Worm (Caenorhabditis elegans): ENCODE measurements around the gene Y5F2A.4.

Gene Y5F2A.4

DNA sequence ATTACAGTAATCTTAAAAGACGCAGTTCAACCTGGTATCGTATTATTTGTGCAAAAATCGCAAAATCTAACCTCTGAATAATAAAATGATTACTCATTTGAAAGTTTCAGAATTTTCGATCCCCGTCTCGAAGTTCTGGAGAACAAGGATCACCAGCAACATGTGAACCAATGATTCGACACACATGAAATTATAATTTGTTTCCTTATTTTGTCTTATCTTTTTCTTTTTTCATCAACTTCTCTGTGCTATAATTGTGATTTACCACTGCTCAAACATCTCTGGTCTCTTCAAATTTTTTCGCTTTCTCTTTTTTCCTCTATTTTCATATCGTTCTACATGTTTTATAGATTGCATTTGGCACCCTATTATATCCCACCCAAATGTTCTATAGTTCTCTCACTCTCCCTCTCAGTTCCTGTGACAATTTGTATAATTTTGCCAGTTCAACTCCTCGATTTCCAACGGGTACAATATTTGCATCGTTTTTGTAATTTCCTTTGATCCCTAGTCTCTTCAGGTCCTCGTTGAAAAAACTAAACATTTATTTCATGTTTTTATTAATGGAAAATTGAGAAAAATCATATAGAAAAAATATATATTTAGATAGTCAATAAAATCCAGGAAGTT is 15.3 kb downstream of the Y5F2A.4 start:
- no peak for TF ChIP-seq F13C5.2 (tag; optimal IDR thresholded peaks at IDR 0.05)
- no peak for TF ChIP-seq pes-1 (GFP tag; IDR thresholded peaks at IDR 0.05)
- TF ChIP-seq sea-1 (GFP tag; conservative IDR thresholded peaks at IDR 0.05) = no peak
- no peak for TF ChIP-seq hmbx-1 (tag; optimal IDR thresholded peaks at IDR 0.05)
- TF ChIP-seq ceh-13 (GFP tag; optimal IDR thresholded peaks at IDR 0.05) = no peak

- TF ChIP-seq ets-7 (tag; optimal IDR thresholded peaks at IDR 0.05) (no peak), B0310.2 (tag; optimal IDR thresholded peaks at IDR 0.05) (no peak), hmg-4 (GFP tag; optimal IDR thresholded peaks at IDR 0.05) (no peak), scrt-1 (GFP tag; IDR thresholded peaks at IDR 0.05) (no peak), tra-4 (tag; optimal IDR thresholded peaks at IDR 0.05) (no peak), aly-1 (tag; optimal IDR thresholded peaks at IDR 0.05) (no peak), F13C5.2 (tag; optimal IDR thresholded peaks at IDR 0.05) (no peak), tbx-37 (GFP tag; conservative IDR thresholded peaks at IDR 0.05) (no peak), hmbx-1 (tag; optimal IDR thresholded peaks at IDR 0.05) (no peak), ama-1 (optimal IDR thresholded peaks at IDR 0.05) (no peak), pes-1 (GFP tag; IDR thresholded peaks at IDR 0.05) (no peak), flt-1 (GFP tag; IDR thresholded peaks at IDR 0.05) (no peak), sea-1 (GFP tag; conservative IDR thresholded peaks at IDR 0.05) (no peak), hnd-1 (tag; optimal IDR thresholded peaks at IDR 0.05) (no peak), tbx-11 (GFP tag; IDR thresholded peaks at IDR 0.05) (no peak), ceh-36 (tag; optimal IDR thresholded peaks at IDR 0.05) (no peak), ceh-13 (GFP tag; optimal IDR thresholded peaks at IDR 0.05) (no peak)
Measured at ce11 chrIV:11053652-11054317, 24.6 kb downstream of the Y5F2A.4 start, which contains the start of the genes F36H1.12 and lin-3. TSS of gene F36H1.12 (minus strand) at chrIV:11053702. TSS of gene lin-3 (plus strand) at chrIV:11054308.

DNA sequence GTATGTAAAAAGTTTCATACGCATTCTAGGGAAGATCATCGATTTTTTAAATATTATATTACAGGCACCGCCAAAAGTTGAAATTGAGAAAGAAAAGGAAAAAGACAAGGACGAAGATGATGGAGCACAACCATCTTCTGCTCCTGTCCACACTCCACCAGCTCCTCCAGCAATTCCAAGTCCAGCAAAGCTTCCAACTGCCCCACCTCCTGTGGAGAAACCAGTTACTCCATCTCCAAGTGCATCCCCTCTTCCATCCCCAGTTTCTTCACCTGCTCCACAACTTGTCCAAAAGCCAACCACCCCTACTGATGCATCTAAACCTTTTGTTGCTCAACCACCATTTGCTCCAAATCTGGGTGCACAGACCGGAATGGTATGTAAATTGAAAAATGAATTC is 26.4 kb downstream of the Y5F2A.4 start:
- no peak for TF ChIP-seq sea-1 (GFP tag; conservative IDR thresholded peaks at IDR 0.05)

DNA sequence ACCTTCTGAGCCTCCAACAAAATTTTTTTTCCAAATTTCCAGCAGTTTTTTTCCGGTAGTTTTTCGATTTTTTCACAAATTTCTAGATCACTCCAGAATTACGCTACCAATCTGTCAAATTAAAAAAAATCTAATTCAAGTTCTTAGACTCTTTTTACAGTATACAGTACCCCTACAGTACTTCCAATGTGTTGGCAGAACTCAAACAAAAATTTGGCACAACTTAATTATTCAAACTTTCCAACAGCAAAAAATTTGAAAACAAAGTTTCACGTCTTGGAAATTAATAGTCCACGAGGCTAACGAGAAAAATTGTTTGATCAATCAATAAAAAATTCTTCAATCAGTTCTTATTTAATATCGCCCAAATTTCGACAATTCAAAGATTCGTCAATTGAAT is 28.6 kb downstream of the Y5F2A.4 start, which contains the start of gene F36H1.3:
F36H1.3 (plus strand) TSS at position 323 of the 400 bp plus-strand sequence.
- no peak for TF ChIP-seq hmg-4 (GFP tag; optimal IDR thresholded peaks at IDR 0.05)
- TF ChIP-seq flt-1 (GFP tag; IDR thresholded peaks at IDR 0.05) = no peak
- TF ChIP-seq B0310.2 (tag; optimal IDR thresholded peaks at IDR 0.05) = no peak
- no peak for TF ChIP-seq ceh-13 (GFP tag; optimal IDR thresholded peaks at IDR 0.05)

- TF ChIP-seq aly-1 (tag; optimal IDR thresholded peaks at IDR 0.05) = no peak
- no peak for TF ChIP-seq tra-4 (tag; optimal IDR thresholded peaks at IDR 0.05)
- TF ChIP-seq flt-1 (GFP tag; IDR thresholded peaks at IDR 0.05) = no peak
- no peak for TF ChIP-seq ceh-36 (tag; optimal IDR thresholded peaks at IDR 0.05)
- no peak for TF ChIP-seq F13C5.2 (tag; optimal IDR thresholded peaks at IDR 0.05)
- no peak for TF ChIP-seq hmg-4 (GFP tag; optimal IDR thresholded peaks at IDR 0.05)
- TF ChIP-seq hmbx-1 (tag; optimal IDR thresholded peaks at IDR 0.05) = no peak
- no peak for TF ChIP-seq tbx-11 (GFP tag; IDR thresholded peaks at IDR 0.05)
- no peak for TF ChIP-seq ets-7 (tag; optimal IDR thresholded peaks at IDR 0.05)
- TF ChIP-seq ama-1 (optimal IDR thresholded peaks at IDR 0.05) = no peak
- no peak for TF ChIP-seq hnd-1 (tag; optimal IDR thresholded peaks at IDR 0.05)
- no peak for TF ChIP-seq ceh-13 (GFP tag; optimal IDR thresholded peaks at IDR 0.05)
- no peak for TF ChIP-seq scrt-1 (GFP tag; IDR thresholded peaks at IDR 0.05)
Measured at ce11 chrIV:11048871-11049270, 29.5 kb downstream of the Y5F2A.4 start, which contains the start of gene F36H1.11. TSS of gene F36H1.11 (plus strand) at chrIV:11049171.

ce11 chrIV:11044377-11044776 is 34.0 kb downstream of the Y5F2A.4 start:
- no peak for TF ChIP-seq flt-1 (GFP tag; IDR thresholded peaks at IDR 0.05)
- TF ChIP-seq ama-1 (optimal IDR thresholded peaks at IDR 0.05) = no peak

- TF ChIP-seq F13C5.2 (tag; optimal IDR thresholded peaks at IDR 0.05) (no peak), aly-1 (tag; optimal IDR thresholded peaks at IDR 0.05) (no peak), ceh-13 (GFP tag; optimal IDR thresholded peaks at IDR 0.05) (no peak), hnd-1 (tag; optimal IDR thresholded peaks at IDR 0.05) (no peak), pes-1 (GFP tag; IDR thresholded peaks at IDR 0.05) (no peak), ets-7 (tag; optimal IDR thresholded peaks at IDR 0.05) (no peak), flt-1 (GFP tag; IDR thresholded peaks at IDR 0.05) (no peak), B0310.2 (tag; optimal IDR thresholded peaks at IDR 0.05) (no peak)
Measured at ce11 chrIV:11038665-11039064, 39.7 kb downstream of the Y5F2A.4 start.

ce11 chrIV:11038618-11038664 is 39.9 kb downstream of the Y5F2A.4 start, which contains the start of gene kdin-1:
TSS of gene kdin-1 (plus strand) at chrIV:11038655.
- TF ChIP-seq B0310.2 (tag; optimal IDR thresholded peaks at IDR 0.05) (no peak), flt-1 (GFP tag; IDR thresholded peaks at IDR 0.05) (no peak), ets-7 (tag; optimal IDR thresholded peaks at IDR 0.05) (no peak), pes-1 (GFP tag; IDR thresholded peaks at IDR 0.05) (no peak), aly-1 (tag; optimal IDR thresholded peaks at IDR 0.05) (no peak), hmbx-1 (tag; optimal IDR thresholded peaks at IDR 0.05) (no peak), scrt-1 (GFP tag; IDR thresholded peaks at IDR 0.05) (no peak), hnd-1 (tag; optimal IDR thresholded peaks at IDR 0.05) (no peak), sea-1 (GFP tag; conservative IDR thresholded peaks at IDR 0.05) (no peak), hmg-4 (GFP tag; optimal IDR thresholded peaks at IDR 0.05) (no peak), ceh-13 (GFP tag; optimal IDR thresholded peaks at IDR 0.05) (no peak), tbx-37 (GFP tag; conservative IDR thresholded peaks at IDR 0.05) (no peak), tra-4 (tag; optimal IDR thresholded peaks at IDR 0.05) (no peak), F13C5.2 (tag; optimal IDR thresholded peaks at IDR 0.05) (no peak)

DNA sequence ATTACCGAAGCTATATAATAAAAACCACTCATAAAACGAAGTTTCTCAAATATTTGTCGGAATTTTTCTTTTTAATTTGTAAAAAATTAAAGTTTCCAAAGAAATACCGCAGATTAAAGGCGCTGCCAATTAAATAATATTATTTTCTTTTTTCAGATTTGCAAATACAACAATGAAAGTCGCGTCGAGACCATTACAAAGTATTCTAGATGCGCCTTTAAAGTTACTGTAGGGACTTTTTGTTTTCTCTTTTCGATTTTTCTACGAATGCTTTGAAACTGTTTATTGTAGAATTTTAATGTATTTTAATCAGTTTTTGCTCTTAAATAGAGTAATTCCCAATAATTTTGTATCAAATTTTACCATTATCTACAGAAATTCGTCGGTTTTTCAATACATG is 40.2 kb downstream of the Y5F2A.4 start:
- TF ChIP-seq ets-7 (tag; optimal IDR thresholded peaks at IDR 0.05) (no peak), tra-4 (tag; optimal IDR thresholded peaks at IDR 0.05) (no peak), flt-1 (GFP tag; IDR thresholded peaks at IDR 0.05) (no peak), ceh-13 (GFP tag; optimal IDR thresholded peaks at IDR 0.05) (no peak), sea-1 (GFP tag; conservative IDR thresholded peaks at IDR 0.05) (no peak)
